Worm (Caenorhabditis elegans) whole organism, L3 larva: ENCODE data around the gene C54F6.18.

Experiments
- elt-3 ChIP-seq, 3 experiments: fragments of 150-350 bp in 1 of 3; sonication (generic microtip) in 2 of 3; optimal IDR thresholded peaks; 2 replicates in 2 of 3; 4 replicates in 1 of 3; lab custom pipeline; 2014 to 2017; ENCODE audit warnings: missing biosample characterization in 3 of 3, missing genetic modification characterization in 3 of 3
- nhr-237 ChIP-seq: fragments of 150-350 bp; optimal IDR thresholded peaks from 2 replicates; lab custom pipeline; 2014; ENCODE audit warnings: missing biosample characterization, missing genetic modification characterization
- pha-4 ChIP-seq: fragments of 150-350 bp; optimal IDR thresholded peaks from 2 replicates; lab custom pipeline; 2014; ENCODE audit warnings: missing biosample characterization, missing genetic modification reagents, missing genetic modification characterization

DNA sequence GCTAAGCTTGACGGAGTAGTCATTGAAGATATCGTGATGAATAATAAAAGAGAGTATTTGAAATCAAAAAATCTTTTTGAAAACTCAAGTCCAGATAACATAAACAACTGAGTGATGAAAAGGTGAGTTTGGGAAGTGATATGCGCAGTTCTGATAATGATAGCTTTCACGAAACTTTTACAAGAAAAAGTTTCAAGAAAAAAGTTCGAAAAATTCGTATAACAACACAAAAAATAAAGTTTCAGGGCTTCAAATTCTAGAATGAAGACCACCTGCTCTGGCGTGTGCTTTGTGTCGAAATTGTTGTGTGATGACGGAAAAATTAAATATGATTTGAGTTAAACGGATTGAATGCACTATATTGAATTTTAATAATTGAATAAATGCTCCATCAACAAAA is 5.7 kb upstream of the C54F6.18 start, which contains the start of gene srb-19:
- no peak for TF ChIP-seq pha-4
- no peak for TF ChIP-seq nhr-237 (tag; lab: Kevin White, UChicago)
- TF ChIP-seq elt-3 (tag; optimal IDR thresholded peaks at IDR 0.05; lab: Kevin White, UChicago), result no peak
